Worm (Caenorhabditis elegans) whole organism, L2 larva: ENCODE results near the gene F36D4.6.
A peak's percentile ranks its signal among the peaks of the same experiment; 100 is the strongest.
"Not testable (repeated sequence)": the region's sequence is repeated elsewhere in the genome, so short reads cannot be mapped to it uniquely, and the experiment has no call there.

Experiments used
- C34F6.9 ChIP-seq: fragments of 150-350 bp; optimal IDR thresholded peaks from 2 replicates; lab custom pipeline; 2014; ENCODE audit warnings: missing biosample characterization, missing genetic modification characterization
- F13H6.1 ChIP-seq: sonication (generic microtip); optimal IDR thresholded peaks from 2 replicates; lab custom pipeline; 2016; ENCODE audit warnings: missing genetic modification characterization, missing compliant biosample characterization
- R02D3.7 ChIP-seq: fragments of 150-350 bp; optimal IDR thresholded peaks from 2 replicates; lab custom pipeline; 2014; ENCODE audit warnings: missing biosample characterization, missing genetic modification characterization
- Y55F3AM.14 ChIP-seq: fragments of 200-800 bp; sonication (Bioruptor generic); optimal IDR thresholded peaks from 2 replicates; lab custom pipeline; 2018; ENCODE audit warnings: mild to moderate bottlenecking, missing genetic modification characterization, missing compliant biosample characterization
- alr-1 ChIP-seq: fragments of 150-350 bp; optimal IDR thresholded peaks from 2 replicates; lab custom pipeline; 2014; ENCODE audit warnings: missing biosample characterization, missing genetic modification characterization
- aly-2 ChIP-seq: fragments of 150-350 bp; optimal IDR thresholded peaks from 2 replicates; lab custom pipeline; 2014; ENCODE audit warnings: missing biosample characterization, missing genetic modification characterization
- blmp-1 ChIP-seq: sonication (generic microtip); optimal IDR thresholded peaks from 2 replicates; lab custom pipeline; 2017; ENCODE audit warnings: missing genetic modification characterization, mild to moderate bottlenecking, missing compliant biosample characterization, antibody characterized with exemption, moderate library complexity; ENCODE audit not compliant: insufficient read depth
- ceh-82 ChIP-seq: fragments of 150-350 bp; optimal IDR thresholded peaks from 2 replicates; lab custom pipeline; 2014; ENCODE audit warnings: missing biosample characterization, missing genetic modification characterization
- crh-2 ChIP-seq: sonication (generic microtip); optimal IDR thresholded peaks from 2 replicates; lab custom pipeline; 2017; ENCODE audit warnings: missing biosample characterization, missing genetic modification characterization
- elt-1 ChIP-seq: fragments of 150-350 bp; optimal IDR thresholded peaks from 2 replicates; lab custom pipeline; 2014; ENCODE audit warnings: missing biosample characterization, missing genetic modification characterization
- fos-1 ChIP-seq: fragments of 150-350 bp; optimal IDR thresholded peaks from 2 replicates; lab custom pipeline; 2014; ENCODE audit warnings: missing biosample characterization, missing genetic modification characterization
- gmeb-1 ChIP-seq: fragments of 150-350 bp; optimal IDR thresholded peaks from 2 replicates; lab custom pipeline; 2014; ENCODE audit warnings: missing biosample characterization, missing genetic modification characterization
- lin-11 ChIP-seq: fragments of 150-350 bp; sonication (generic microtip); optimal IDR thresholded peaks from 2 replicates; lab custom pipeline; 2014; ENCODE audit warnings: missing biosample characterization, missing genetic modification characterization, inconsistent platforms, mixed read lengths
- lin-13 ChIP-seq: fragments of 150-350 bp; optimal IDR thresholded peaks from 2 replicates; lab custom pipeline; 2014; ENCODE audit warnings: missing biosample characterization, missing genetic modification reagents, missing genetic modification characterization
- mab-5 ChIP-seq: fragments of 150-350 bp; optimal IDR thresholded peaks from 2 replicates; lab custom pipeline; 2014; ENCODE audit warnings: missing biosample characterization, missing genetic modification characterization
- mbf-1 ChIP-seq: sonication (generic microtip); optimal IDR thresholded peaks from 2 replicates; lab custom pipeline; 2017; ENCODE audit warnings: missing biosample characterization, missing genetic modification characterization
- nhr-11 ChIP-seq: fragments of 150-350 bp; optimal IDR thresholded peaks from 2 replicates; lab custom pipeline; 2014; ENCODE audit warnings: missing biosample characterization, missing genetic modification characterization
- nhr-12 ChIP-seq: fragments of 150-350 bp; optimal IDR thresholded peaks from 2 replicates; lab custom pipeline; 2014; ENCODE audit warnings: missing biosample characterization, missing genetic modification characterization
- nhr-21 ChIP-seq: fragments of 150-350 bp; optimal IDR thresholded peaks from 2 replicates; lab custom pipeline; 2014; ENCODE audit warnings: missing biosample characterization, missing genetic modification characterization
- nhr-23 ChIP-seq: fragments of 150-350 bp; optimal IDR thresholded peaks from 2 replicates; lab custom pipeline; 2014; ENCODE audit warnings: missing biosample characterization, missing genetic modification reagents, missing genetic modification characterization
- nhr-237 ChIP-seq: fragments of 150-350 bp; optimal IDR thresholded peaks from 2 replicates; lab custom pipeline; 2014; ENCODE audit warnings: missing biosample characterization, missing genetic modification characterization
- nhr-25 ChIP-seq: fragments of 150-350 bp; sonication (generic microtip); optimal IDR thresholded peaks from 3 replicates; lab custom pipeline; 2014; ENCODE audit warnings: missing biosample characterization, missing genetic modification characterization
- nhr-77 ChIP-seq: fragments of 150-350 bp; optimal IDR thresholded peaks from 2 replicates; lab custom pipeline; 2014; ENCODE audit warnings: missing biosample characterization, missing genetic modification characterization
- skn-1 ChIP-seq: sonication (generic microtip); optimal IDR thresholded peaks from 2 replicates; lab custom pipeline; 2017; ENCODE audit warnings: missing biosample characterization, missing genetic modification characterization
- sma-3 ChIP-seq: sonication (generic microtip); optimal IDR thresholded peaks from 2 replicates; lab custom pipeline; 2016; ENCODE audit warnings: missing genetic modification reagents, missing genetic modification characterization, missing compliant biosample characterization
- sma-9 ChIP-seq, 2 experiments: fragments of 150-350 bp in 1 of 2; sonication (generic microtip) in 1 of 2; optimal IDR thresholded peaks; 2 replicates each; lab custom pipeline; 2014 to 2016; ENCODE audit warnings: missing genetic modification characterization in 2 of 2, mild to moderate bottlenecking in 1 of 2, missing biosample characterization in 1 of 2, missing compliant biosample characterization in 1 of 2, missing genetic modification reagents in 1 of 2, moderate library complexity in 1 of 2
- unc-55 ChIP-seq: fragments of 150-350 bp; sonication (generic microtip); optimal IDR thresholded peaks from 3 replicates; lab custom pipeline; 2014; ENCODE audit warnings: missing biosample characterization, missing genetic modification reagents, missing genetic modification characterization
- unc-62 ChIP-seq: fragments of 150-350 bp; optimal IDR thresholded peaks from 2 replicates; lab custom pipeline; 2014; ENCODE audit warnings: missing biosample characterization, missing genetic modification reagents, missing genetic modification characterization
- ztf-11 ChIP-seq: sonication (generic microtip); optimal IDR thresholded peaks from 2 replicates; lab custom pipeline; 2017; ENCODE audit warnings: missing biosample characterization, missing genetic modification characterization
- ztf-4 ChIP-seq: fragments of 150-350 bp; optimal IDR thresholded peaks from 2 replicates; lab custom pipeline; 2014; ENCODE audit warnings: missing biosample characterization, missing genetic modification characterization

The F36D4.6 gene

DNA sequence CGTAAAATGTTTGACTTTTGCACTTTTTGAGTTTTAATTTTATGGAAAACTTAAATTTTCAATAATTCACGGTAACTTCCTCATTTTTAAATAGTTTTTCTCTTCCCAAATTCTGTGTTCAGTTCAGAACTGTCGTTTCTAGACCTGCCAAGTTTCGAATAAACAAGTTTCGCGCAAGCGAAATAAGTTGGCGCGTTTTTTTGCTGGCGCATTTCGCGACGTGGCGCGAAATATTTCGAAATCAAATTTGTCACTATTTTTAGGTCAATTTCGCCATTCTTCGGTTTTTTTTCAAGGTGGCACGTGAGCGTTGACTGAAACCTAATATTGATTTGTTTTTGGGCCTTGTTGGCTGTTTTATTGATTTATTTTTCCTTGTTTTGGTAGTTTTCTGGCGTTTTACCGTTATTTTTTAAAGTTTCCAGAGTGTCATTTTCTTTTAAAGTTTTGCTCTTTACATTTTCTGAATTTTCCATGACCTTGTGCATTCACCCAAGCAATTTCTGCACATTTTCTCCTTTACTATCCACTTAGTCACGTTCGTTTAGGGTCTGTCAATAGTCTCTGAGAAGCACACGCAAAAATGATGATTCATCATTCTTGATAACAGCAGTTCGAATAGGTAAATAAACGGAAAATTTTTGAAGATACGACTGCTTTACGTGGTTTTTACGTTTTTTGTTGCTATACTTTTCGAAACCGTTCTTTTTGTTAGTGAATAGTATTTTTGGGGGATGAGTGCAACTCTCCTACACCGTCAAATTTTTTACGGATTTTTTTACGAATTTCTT, 44.2 kb downstream of the F36D4.6 start:
- TF ChIP-seq crh-2 (tag; lab: Kevin White, UChicago) (peak; percentile 10), ztf-11 (no peak), fos-1 (tag; lab: Kevin White, UChicago) (peak; percentile 76), nhr-21 (tag; lab: Kevin White, UChicago) (no peak)

DNA sequence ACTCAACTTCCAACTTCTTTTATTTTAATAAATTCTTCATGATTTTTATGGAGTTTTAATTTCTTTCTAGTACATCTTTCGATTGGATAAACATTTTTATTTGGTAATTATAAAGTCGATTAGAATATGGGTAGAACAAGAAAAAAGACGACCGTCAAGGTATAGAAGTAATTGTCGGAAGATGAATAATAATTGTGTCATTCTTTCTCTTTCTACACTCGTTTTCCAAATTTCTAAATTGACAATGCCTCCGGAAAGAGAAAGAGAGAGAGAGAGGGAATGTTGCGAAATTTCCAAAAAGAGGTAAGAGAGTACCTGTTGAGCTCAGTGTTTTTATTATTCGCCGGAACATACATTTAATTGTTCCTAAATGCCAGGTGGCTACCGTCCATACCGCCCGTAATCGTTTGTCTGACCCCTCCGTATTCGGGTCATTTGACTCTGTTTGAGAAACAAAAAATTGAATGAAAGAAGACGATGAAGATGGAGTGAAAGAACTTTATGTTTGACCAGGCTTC, 45.1 kb downstream of the F36D4.6 start, which contains the start of gene E02C12.12:
TSS of gene E02C12.12 (minus strand) at position 468 of the 518 bp plus-strand sequence.
- TF ChIP-seq unc-62, result no peak
- no peak for TF ChIP-seq sma-3 (GFP tag; lab: Kevin White, UChicago)
- no peak for TF ChIP-seq unc-55 (GFP tag; lab: Kevin White, UChicago)
- TF ChIP-seq skn-1 (tag; lab: Kevin White, UChicago), result no peak
- no peak for TF ChIP-seq lin-13
- TF ChIP-seq alr-1 (tag; lab: Kevin White, UChicago), result no peak
- TF ChIP-seq aly-2 (tag; lab: Kevin White, UChicago), result no peak
- no peak for TF ChIP-seq ceh-82 (tag; lab: Kevin White, UChicago)
- TF ChIP-seq, all 48 proteins: peak for 0

DNA sequence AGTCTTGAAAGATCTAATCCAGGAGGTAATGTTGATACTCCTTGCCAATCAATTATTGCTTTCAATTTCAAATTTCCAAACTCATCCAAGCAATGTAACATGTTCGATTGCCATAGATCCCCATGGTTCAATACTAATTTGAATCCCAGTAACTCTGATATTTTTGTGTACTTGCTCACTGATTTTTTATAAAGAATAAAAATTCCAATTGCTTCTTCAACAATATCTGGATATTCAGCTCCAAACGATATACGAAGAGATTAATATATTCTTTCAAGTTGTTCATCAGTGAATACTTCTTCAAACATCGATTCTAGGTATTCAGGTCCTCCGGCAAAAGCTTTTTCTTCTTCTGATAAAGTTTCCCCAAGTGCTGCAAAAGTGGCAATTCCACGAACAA, 47.2 kb downstream of the F36D4.6 start, which contains the start of gene E02C12.11:
TSS of gene E02C12.11 (minus strand) at position 101 of the 400 bp plus-strand sequence.
- not testable (repeated sequence) for TF ChIP-seq nhr-23; lin-13; nhr-11 (tag; lab: Kevin White, UChicago)

DNA sequence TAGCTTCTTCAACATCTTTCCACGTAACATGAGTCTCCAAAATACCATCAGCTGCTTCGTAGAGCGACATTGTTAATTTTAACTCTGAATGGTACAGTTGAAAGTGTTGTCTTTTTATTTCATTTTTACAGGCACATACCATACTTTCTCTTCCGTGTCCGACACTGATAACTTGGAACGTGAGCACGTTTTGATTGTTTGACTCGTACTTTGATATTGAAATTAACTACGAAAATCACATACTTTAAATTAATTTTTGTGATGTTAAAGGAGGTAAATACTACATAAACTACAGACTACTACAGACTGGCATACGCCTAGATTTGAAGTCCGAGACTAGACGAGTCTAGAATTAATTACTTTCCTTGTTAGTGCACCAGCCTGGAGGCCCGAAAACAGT, 48.6 kb downstream of the F36D4.6 start, which contains the start of gene E02C12.10:
TSS of gene E02C12.10 (minus strand) at position 75 of the 400 bp plus-strand sequence.
- no peak for TF ChIP-seq Y55F3AM.14 (GFP tag; lab: Kevin White, UChicago)
- no peak for TF ChIP-seq nhr-25 (tag; lab: Kevin White, UChicago)
- no peak for TF ChIP-seq nhr-12
- no peak for TF ChIP-seq mbf-1 (tag; lab: Kevin White, UChicago)
- TF ChIP-seq F13H6.1 (tag; lab: Kevin White, UChicago), result no peak
- no peak for TF ChIP-seq aly-2 (tag; lab: Kevin White, UChicago)
- TF ChIP-seq elt-1 (tag; lab: Kevin White, UChicago), result no peak
- no peak for TF ChIP-seq ztf-4 (tag; lab: Kevin White, UChicago)
- TF ChIP-seq lin-11, result no peak
- TF ChIP-seq nhr-237, result no peak
- TF ChIP-seq C34F6.9 (tag; lab: Kevin White, UChicago), result no peak
- TF ChIP-seq nhr-77, result no peak
- TF ChIP-seq unc-62, result no peak
- TF ChIP-seq R02D3.7, result no peak
- TF ChIP-seq alr-1 (tag; lab: Kevin White, UChicago), result no peak
- no peak for TF ChIP-seq lin-13
- TF ChIP-seq blmp-1 (tag; lab: Kevin White, UChicago), result no peak
- TF ChIP-seq sma-9 (GFP tag; optimal IDR thresholded peaks at IDR 0.05; lab: Kevin White, UChicago), result no peak
- no peak for TF ChIP-seq sma-9 (tag; optimal IDR thresholded peaks at IDR 0.05; lab: Kevin White, UChicago)
- TF ChIP-seq mab-5 (tag; lab: Kevin White, UChicago), result no peak
- TF ChIP-seq gmeb-1 (tag; lab: Kevin White, UChicago), result no peak
